Worm (Caenorhabditis elegans): ENCODE results near the gene Y25C1A.14.

Gene Y25C1A.14

DNA sequence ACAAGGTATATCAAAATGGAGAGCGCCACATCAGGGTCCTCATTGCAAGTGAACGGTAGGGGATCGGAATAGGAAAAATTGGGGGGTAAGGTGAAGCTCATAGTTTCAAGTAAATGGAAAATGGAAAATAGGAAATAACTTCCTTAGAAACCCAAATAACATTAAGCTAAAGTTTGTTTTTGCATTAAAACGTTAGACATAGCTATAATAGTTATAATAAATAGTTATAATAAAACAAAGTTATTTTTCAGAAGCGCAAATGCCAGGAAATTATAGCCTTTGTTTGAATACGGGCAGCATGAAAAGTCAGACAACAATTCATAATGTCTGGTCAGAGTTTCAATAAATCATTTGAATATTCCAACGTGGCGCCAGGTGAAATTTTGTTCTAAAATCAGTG, 3.8 kb upstream of the Y25C1A.14 start, which contains the start of gene srg-24:
TSS of gene srg-24 (minus strand) at position 101 of the 400 bp plus-strand sequence.
- TF ChIP-seq ztf-3 (GFP tag; optimal IDR thresholded peaks at IDR 0.05) (no peak), ztf-6 (GFP tag; IDR thresholded peaks at IDR 0.05) (no peak), ama-1 (optimal IDR thresholded peaks at IDR 0.05) (no peak), ama-1 (GFP tag; optimal IDR thresholded peaks at IDR 0.05) (no peak), zim-3 (tag; optimal IDR thresholded peaks at IDR 0.05) (no peak), F10E7.11 (tag; optimal IDR thresholded peaks at IDR 0.05) (no peak), lsl-1 (GFP tag; optimal IDR thresholded peaks at IDR 0.05) (no peak), mxl-1 (tag; optimal IDR thresholded peaks at IDR 0.05) (no peak), egl-44 (GFP tag; IDR thresholded peaks at IDR 0.05) (no peak), dox-1 (GFP tag; IDR thresholded peaks at IDR 0.05) (no peak), Y67H2A.10 (GFP tag; conservative IDR thresholded peaks at IDR 0.05) (no peak)

DNA sequence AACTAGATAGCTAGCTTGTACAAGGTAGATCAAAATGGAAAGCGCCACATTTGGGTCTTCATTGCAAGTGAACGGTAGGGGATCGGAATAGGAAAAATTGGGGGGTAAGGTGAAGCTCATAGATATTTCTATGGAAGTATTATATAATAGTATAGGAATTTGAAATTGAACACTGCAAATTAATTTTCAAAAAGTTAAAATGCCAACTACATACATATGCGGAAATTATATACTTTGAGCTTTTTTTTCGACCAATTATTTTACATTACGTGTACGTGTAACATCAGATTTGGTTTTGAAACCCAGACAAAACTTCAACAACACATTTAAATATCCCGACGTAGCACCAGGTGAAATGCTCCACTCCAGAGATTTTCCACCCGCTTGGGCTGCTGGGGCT, 697 bp downstream of the Y25C1A.14 start, which contains the start of gene srg-23:
TSS of gene srg-23 (minus strand) at position 101 of the 400 bp plus-strand sequence.
- TF ChIP-seq D2030.7 (GFP tag; IDR thresholded peaks at IDR 0.05) (no peak), ceh-100 (GFP tag; IDR thresholded peaks at IDR 0.05) (no peak), xnd-1 (tag; optimal IDR thresholded peaks at IDR 0.05) (no peak), nfya-2 (GFP tag; IDR thresholded peaks at IDR 0.05) (no peak), hmg-1.2 (GFP tag; IDR thresholded peaks at IDR 0.05) (no peak), hmg-20 (GFP tag; IDR thresholded peaks at IDR 0.05) (no peak), attf-3 (GFP tag; conservative IDR thresholded peaks at IDR 0.05) (no peak), ztf-3 (GFP tag; optimal IDR thresholded peaks at IDR 0.05) (no peak), F39B2.1 (GFP tag; IDR thresholded peaks at IDR 0.05) (no peak), cebp-1 (GFP tag; IDR thresholded peaks at IDR 0.05) (no peak), cebp-1 (tag; optimal IDR thresholded peaks at IDR 0.05) (no peak), dpl-1 (GFP tag; optimal IDR thresholded peaks at IDR 0.05) (no peak), ama-1 (optimal IDR thresholded peaks at IDR 0.05) (no peak), ama-1 (GFP tag; optimal IDR thresholded peaks at IDR 0.05) (no peak), T07F8.4 (tag; optimal IDR thresholded peaks at IDR 0.05) (no peak), tbx-9 (tag; optimal IDR thresholded peaks at IDR 0.05; ENCODE audit: borderline replicate concordance) (no peak), lin-40 (tag; optimal IDR thresholded peaks at IDR 0.05) (no peak)

DNA sequence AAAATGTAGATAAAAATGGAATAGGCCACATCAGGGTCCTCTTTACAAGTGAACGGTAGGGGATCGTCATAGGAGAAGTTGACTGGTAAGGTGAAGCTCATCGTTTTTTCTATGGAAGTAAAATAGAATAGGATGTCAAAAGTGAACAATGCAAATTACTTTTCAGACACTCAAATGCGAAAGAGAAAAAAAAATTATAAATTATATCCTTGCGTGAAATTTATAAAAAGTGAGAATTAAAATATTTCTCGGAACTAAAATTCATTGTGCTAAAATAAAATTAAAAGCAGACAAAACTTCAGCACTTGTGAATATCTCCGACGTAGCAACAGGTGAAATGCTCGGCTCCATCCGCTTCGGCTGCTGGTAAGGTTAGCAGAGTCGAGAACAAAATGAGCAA, 3.4 kb downstream of the Y25C1A.14 start, which contains the start of gene srg-22:
TSS of gene srg-22 (minus strand) at position 101 of the 400 bp plus-strand sequence.
- no peak for TF ChIP-seq hlh-12 (tag; optimal IDR thresholded peaks at IDR 0.05)
- TF ChIP-seq ceh-40 (GFP tag; IDR thresholded peaks at IDR 0.05): no peak
- TF ChIP-seq attf-5 (GFP tag; optimal IDR thresholded peaks at IDR 0.05): no peak
- no peak for TF ChIP-seq somi-1 (GFP tag; optimal IDR thresholded peaks at IDR 0.05)
- TF ChIP-seq F57C9.4 (tag; optimal IDR thresholded peaks at IDR 0.05): no peak
- TF ChIP-seq F49E8.2 (tag; optimal IDR thresholded peaks at IDR 0.05; ENCODE audit: insufficient read depth): no peak
- TF ChIP-seq F37B4.10 (GFP tag; IDR thresholded peaks at IDR 0.05): no peak
- no peak for TF ChIP-seq F55B11.4 (tag; optimal IDR thresholded peaks at IDR 0.05; ENCODE audit: borderline replicate concordance, insufficient read depth)
- no peak for TF ChIP-seq T26A5.8 (tag; optimal IDR thresholded peaks at IDR 0.05)
- no peak for TF ChIP-seq F52B5.7 (tag; optimal IDR thresholded peaks at IDR 0.05)
- TF ChIP-seq Y53G8AR.9 (GFP tag; conservative IDR thresholded peaks at IDR 0.05): no peak
- no peak for TF ChIP-seq unc-130 (GFP tag; optimal IDR thresholded peaks at IDR 0.05)
- no peak for TF ChIP-seq egl-18 (GFP tag; IDR thresholded peaks at IDR 0.05)
- TF ChIP-seq madf-8 (GFP tag; conservative IDR thresholded peaks at IDR 0.05): no peak
- no peak for TF ChIP-seq ekl-4 (GFP tag; IDR thresholded peaks at IDR 0.05)
- no peak for TF ChIP-seq ets-4 (GFP tag; optimal IDR thresholded peaks at IDR 0.05)
- no peak for TF ChIP-seq sdz-38 (tag; optimal IDR thresholded peaks at IDR 0.05)

Measured in whole organism, young adult.